Fruit fly (Drosophila melanogaster): Measurements from ENCODE around the gene CG18599.

The CG18599 gene

dm6 chr3R:18242089-18242955 lies 25.3 kb upstream of the CG18599 start, which contains the start of the genes CG7156 and 14-3-3epsilon (continued):
- TF ChIP-seq CG18262 (tag; optimal IDR thresholded peaks at IDR 0.05) (peak; percentile 43), CG2129 (GFP tag; IDR thresholded peaks at IDR 0.05; ENCODE audit: partially characterized antibody) (no peak), CG4820 (GFP tag; optimal IDR thresholded peaks at IDR 0.05) (no peak), Asciz (GFP tag; optimal IDR thresholded peaks at IDR 0.05) (no peak), shn (GFP tag; optimal IDR thresholded peaks at IDR 0.05) (no peak), Fer1 (GFP tag; optimal IDR thresholded peaks at IDR 0.05) (peak; percentile 44), Spps (tag; optimal IDR thresholded peaks at IDR 0.05) (peak; percentile 9), bsh (GFP tag; optimal IDR thresholded peaks at IDR 0.05) (peak in 1 of 2 experiments; percentile 65), Nf-YB (GFP tag; optimal IDR thresholded peaks at IDR 0.05) (peak; percentile 19), gem (tag; optimal IDR thresholded peaks at IDR 0.05) (peak; percentile 71), BtbVII (GFP tag; optimal IDR thresholded peaks at IDR 0.05) (peak; percentile 25), NfI (GFP tag; optimal IDR thresholded peaks at IDR 0.05) (peak; percentile 47), CG12236 (GFP tag; optimal IDR thresholded peaks at IDR 0.05) (peak; percentile 11), CG1792 (GFP tag; optimal IDR thresholded peaks at IDR 0.05) (no peak), ato (GFP tag; IDR thresholded peaks at IDR 0.05; ENCODE audit: partially characterized antibody) (no peak; the same call in 1 of the 2 replicates), lilli (GFP tag; optimal IDR thresholded peaks at IDR 0.05) (peak; percentile 59), chinmo (GFP tag; IDR thresholded peaks at IDR 0.05; ENCODE audit: partially characterized antibody) (no peak), CG7372 (GFP tag; IDR thresholded peaks at IDR 0.05) (no peak), NFAT (GFP tag; IDR thresholded peaks at IDR 0.05) (0 out of 2 replicates have a peak, but pooled peaks have one; percentile 3), CG34376 (GFP tag; optimal IDR thresholded peaks at IDR 0.05) (no peak), sima (GFP tag; optimal IDR thresholded peaks at IDR 0.05) (no peak), CG30431 (GFP tag; optimal IDR thresholded peaks at IDR 0.05) (no peak), CG14014 (GFP tag; IDR thresholded peaks at IDR 0.05) (no peak), so (GFP tag; IDR thresholded peaks at IDR 0.05) (peak; percentile 55; the same call in 2 of the 3 replicates), CG10959 (GFP tag; IDR thresholded peaks at IDR 0.05) (no peak), CG12155 (GFP tag; optimal IDR thresholded peaks at IDR 0.05) (peak; percentile 57), Myb (GFP tag; optimal IDR thresholded peaks at IDR 0.05) (peak; percentile 59), pzg (GFP tag; optimal IDR thresholded peaks at IDR 0.05) (peak; percentile 70), Stat92E (GFP tag; optimal IDR thresholded peaks at IDR 0.05) (peak in 1 of 3 experiments; percentile 63), CG18764 (GFP tag; optimal IDR thresholded peaks at IDR 0.05) (peak; percentile 37), CG4730 (GFP tag; IDR thresholded peaks at IDR 0.05) (no peak), seq (GFP tag; IDR thresholded peaks at IDR 0.05) (peak; percentile 36; the same call in 1 of the 2 replicates), ATbp (GFP tag; optimal IDR thresholded peaks at IDR 0.05) (peak; percentile 3), Fer3 (tag; optimal IDR thresholded peaks at IDR 0.05) (peak; percentile 51), insv (GFP tag; optimal IDR thresholded peaks at IDR 0.05) (peak in 1 of 2 experiments; percentile 21), CG16863 (GFP tag; optimal IDR thresholded peaks at IDR 0.05) (peak; percentile 4), CG1832 (GFP tag; optimal IDR thresholded peaks at IDR 0.05) (no peak), Lhr (GFP tag; optimal IDR thresholded peaks at IDR 0.05) (peak; percentile 92), z (GFP tag; IDR thresholded peaks at IDR 0.05) (no peak), jumu (GFP tag; optimal IDR thresholded peaks at IDR 0.05) (peak; percentile 2), YL-1 (GFP tag; optimal IDR thresholded peaks at IDR 0.05) (peak; percentile 18), inv (GFP tag; IDR thresholded peaks at IDR 0.05; ENCODE audit: partially characterized antibody) (peak; percentile 55), CG2889 (GFP tag; IDR thresholded peaks at IDR 0.05) (no peak), CG16779 (GFP tag; IDR thresholded peaks at IDR 0.05) (no peak), CG4404 (GFP tag; IDR thresholded peaks at IDR 0.05) (no peak), CG31441 (GFP tag; IDR thresholded peaks at IDR 0.05) (peak; percentile 49), CG7928 (GFP tag; optimal IDR thresholded peaks at IDR 0.05) (no peak), ind (GFP tag; optimal IDR thresholded peaks at IDR 0.05) (peak; percentile 32)

Measured in whole organism, embryonic.